Fruit fly (Drosophila melanogaster): Measurements from ENCODE around the gene CG10359.

Gene CG10359

dm6 chr3L:3615082-3615481 is 3.1 kb downstream of the CG10359 start, which contains the start of gene CG10357:
Gene CG10357, plus strand, starts transcription at chr3L:3615382.
- TF ChIP-seq hbn (GFP tag; IDR thresholded peaks at IDR 0.05; ENCODE audit: partially characterized antibody) = no peak
- no peak for TF ChIP-seq slbo (GFP tag; IDR thresholded peaks at IDR 0.05)
- no peak for TF ChIP-seq CG18262 (tag; optimal IDR thresholded peaks at IDR 0.05)
- no peak for TF ChIP-seq CG33213 (GFP tag; optimal IDR thresholded peaks at IDR 0.05)
- no peak for TF ChIP-seq Jarid2 (GFP tag; optimal IDR thresholded peaks at IDR 0.05)
- TF ChIP-seq CG13296 (GFP tag; optimal IDR thresholded peaks at IDR 0.05) = no peak
- TF ChIP-seq dm (GFP tag; optimal IDR thresholded peaks at IDR 0.05) = no peak
- TF ChIP-seq ATbp (GFP tag; optimal IDR thresholded peaks at IDR 0.05) = no peak
- TF ChIP-seq Hey (tag; optimal IDR thresholded peaks at IDR 0.05) = no peak

dm6 chr3L:3616344-3616743 is 4.4 kb downstream of the CG10359 start:
- TF ChIP-seq cwo (GFP tag; optimal IDR thresholded peaks at IDR 0.05) (no peak), Jarid2 (GFP tag; optimal IDR thresholded peaks at IDR 0.05) (peak; percentile 54), CG9797 (GFP tag; optimal IDR thresholded peaks at IDR 0.05) (no peak), CG14014 (GFP tag; IDR thresholded peaks at IDR 0.05) (peak; percentile 68), zfh2 (GFP tag; optimal IDR thresholded peaks at IDR 0.05) (peak; percentile 43), Dip2 (GFP tag; IDR thresholded peaks at IDR 0.05) (peak; percentile 100), Bteb2 (GFP tag; optimal IDR thresholded peaks at IDR 0.05) (peak; percentile 38), Neu2 (GFP tag; optimal IDR thresholded peaks at IDR 0.05; ENCODE audit: borderline replicate concordance) (no peak), Rfx (GFP tag; IDR thresholded peaks at IDR 0.05) (peak; percentile 95), CG4282 (GFP tag; optimal IDR thresholded peaks at IDR 0.05) (peak; percentile 25), Nf-YB (GFP tag; optimal IDR thresholded peaks at IDR 0.05) (no peak), CG17612 (GFP tag; IDR thresholded peaks at IDR 0.05) (peak; percentile 49; the same call in 1 of the 2 replicates), BtbVII (GFP tag; optimal IDR thresholded peaks at IDR 0.05) (peak; percentile 34), Hr51 (GFP tag; optimal IDR thresholded peaks at IDR 0.05) (peak; percentile 64 to 69), dmrt11E (tag; optimal IDR thresholded peaks at IDR 0.05) (peak; percentile 73), CG11695 (GFP tag; IDR thresholded peaks at IDR 0.05) (no peak), CG34422 (GFP tag; IDR thresholded peaks at IDR 0.05) (peak; percentile 86), gt (GFP tag; IDR thresholded peaks at IDR 0.05) (no peak; the same call in 1 of the 2 replicates), fd96Cb (tag; optimal IDR thresholded peaks at IDR 0.05) (peak; percentile 63), CG3838 (GFP tag; optimal IDR thresholded peaks at IDR 0.05) (peak; percentile 70), jing (GFP tag; optimal IDR thresholded peaks at IDR 0.05) (peak; percentile 37), CG10979 (tag; optimal IDR thresholded peaks at IDR 0.05) (peak; percentile 72), CG7271 (tag; optimal IDR thresholded peaks at IDR 0.05) (peak; percentile 64), NFAT (GFP tag; IDR thresholded peaks at IDR 0.05) (peak; percentile 95), pfk (GFP tag; optimal IDR thresholded peaks at IDR 0.05) (peak; percentile 12), dmrt99B (tag; optimal IDR thresholded peaks at IDR 0.05) (peak; percentile 71), CG7372 (GFP tag; IDR thresholded peaks at IDR 0.05) (peak; percentile 67; the same call in 1 of the 2 replicates), CG17361 (GFP tag; IDR thresholded peaks at IDR 0.05) (peak; percentile 81; the same call in 2 of the 3 replicates), row (GFP tag; IDR thresholded peaks at IDR 0.05) (peak; percentile 46; the same call in 1 of the 3 replicates), BEAF-32 (GFP tag; optimal IDR thresholded peaks at IDR 0.05) (no peak), HLH54F (GFP tag; optimal IDR thresholded peaks at IDR 0.05) (peak; percentile 70), gsb (GFP tag; IDR thresholded peaks at IDR 0.05) (peak; percentile 67), hth (optimal IDR thresholded peaks at IDR 0.05) (no peak), ttk (GFP tag; IDR thresholded peaks at IDR 0.05) (peak; percentile 57), Rx (GFP tag; IDR thresholded peaks at IDR 0.05) (peak; percentile 75), CG1647 (GFP tag; optimal IDR thresholded peaks at IDR 0.05) (peak; percentile 58), CG12155 (GFP tag; optimal IDR thresholded peaks at IDR 0.05) (peak; percentile 81), CG8290 (GFP tag; optimal IDR thresholded peaks at IDR 0.05) (peak; percentile 78), CG8290 (tag; optimal IDR thresholded peaks at IDR 0.05) (peak in 1 of 2 experiments; percentile 86), Hr3 (GFP tag; optimal IDR thresholded peaks at IDR 0.05) (peak; percentile 89), CG5953 (GFP tag; IDR thresholded peaks at IDR 0.05) (peak; percentile 51; the same call in 1 of the 2 replicates), aop (GFP tag; IDR thresholded peaks at IDR 0.05) (0 out of 2 replicates have a peak, but pooled peaks have one; percentile 7)
